Fruit fly (Drosophila melanogaster): ENCODE measurements around the gene CG15368.

- TF ChIP-seq CG8478 (optimal IDR thresholded peaks at IDR 0.05) (no peak), CTCF (optimal IDR thresholded peaks at IDR 0.05) (no peak)
These were observed 36.6 kb downstream of the CG15368 start for dm6 chrX:9252051-9252708.
